Fruit fly (Drosophila melanogaster): ENCODE data around the gene tna.

DNA sequence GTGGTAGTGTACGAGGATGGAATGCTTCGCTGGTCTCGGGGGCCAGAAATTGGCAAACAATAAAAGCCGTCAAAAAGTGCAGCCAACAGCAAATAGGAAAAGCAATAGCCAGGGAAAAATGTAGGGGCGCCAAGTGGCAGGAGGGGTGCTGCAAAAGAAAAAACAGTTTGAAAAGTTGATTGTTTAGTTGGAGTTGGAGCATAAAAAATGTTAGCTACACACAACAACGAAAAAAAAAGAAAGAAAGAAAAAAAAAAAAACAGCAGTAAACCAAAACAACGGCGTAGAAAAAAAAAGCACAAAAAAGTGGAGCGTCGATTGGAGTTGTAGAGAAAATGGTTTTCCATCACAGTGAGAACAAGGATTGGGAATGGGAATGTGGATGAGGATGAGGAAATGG is 42.8 kb upstream of the tna start:
- TF ChIP-seq usp (GFP tag; optimal IDR thresholded peaks at IDR 0.05) = no peak
- TF ChIP-seq CG8478 (optimal IDR thresholded peaks at IDR 0.05) = no peak
- TF ChIP-seq EcR (GFP tag; optimal IDR thresholded peaks at IDR 0.05) = no peak
- no peak for TF ChIP-seq pan (optimal IDR thresholded peaks at IDR 0.05)
